Fruit fly (Drosophila melanogaster): ENCODE measurements around the gene tim.

dm6 chr2L:3478034-3478880, 29.7 kb downstream of the tim start, which contains the start of gene Thor:
- TF ChIP-seq CG8159 (tag; optimal IDR thresholded peaks at IDR 0.05) (peak; percentile 6), rn (GFP tag; IDR thresholded peaks at IDR 0.05) (no peak), Pif1A (GFP tag; optimal IDR thresholded peaks at IDR 0.05) (peak; percentile 30), CG14655 (GFP tag; optimal IDR thresholded peaks at IDR 0.05) (no peak), EcR (GFP tag; optimal IDR thresholded peaks at IDR 0.05) (peak; percentile 56), CG13204 (GFP tag; optimal IDR thresholded peaks at IDR 0.05) (peak; percentile 45), CG8301 (tag; optimal IDR thresholded peaks at IDR 0.05) (peak; percentile 12), CG17806 (tag; optimal IDR thresholded peaks at IDR 0.05) (no peak), CG12605 (GFP tag; IDR thresholded peaks at IDR 0.05) (0 out of 2 replicates have a peak, but pooled peaks have one; percentile 27)
